Fruit fly (Drosophila melanogaster) whole organism, embryonic: ENCODE data around the gene Hip1.

Source experiments
- Atf6 ChIP-seq: fragments of 200-800 bp; sonication (Bioruptor generic); IDR thresholded peaks from 2 replicates; pipeline ENCODE4 v1.3.6; 2022; ENCODE audit warnings: missing biosample characterization, missing genetic modification characterization
- Blimp-1 ChIP-seq: fragments of 200-800 bp; sonication (Bioruptor generic); optimal IDR thresholded peaks from 3 replicates; lab custom pipeline; 2018; ENCODE audit warnings: missing biosample characterization, missing genetic modification characterization, mild to moderate bottlenecking, moderate library complexity, missing genetic modification reagents
- CG10209 ChIP-seq: fragments of 200-800 bp; sonication (Bioruptor generic); optimal IDR thresholded peaks from 3 replicates; lab custom pipeline; 2017; ENCODE audit warnings: missing biosample characterization, mild to moderate bottlenecking, missing genetic modification characterization, missing genetic modification reagents
- CG10543 ChIP-seq: fragments of 200-800 bp; sonication (Bioruptor generic); optimal IDR thresholded peaks from 3 replicates; lab custom pipeline; 2017; ENCODE audit warnings: missing biosample characterization, mild to moderate bottlenecking, missing genetic modification characterization, moderate library complexity
- CG11695 ChIP-seq: fragments of 200-800 bp; sonication (Bioruptor generic); IDR thresholded peaks from 3 replicates; pipeline ENCODE4 v1.3.6; 2022; ENCODE audit warnings: missing biosample characterization, missing genetic modification characterization
- CG12219 ChIP-seq: fragments of 200-800 bp; sonication (Bioruptor generic); optimal IDR thresholded peaks from 3 replicates; lab custom pipeline; 2018; ENCODE audit warnings: missing biosample characterization, mild to moderate bottlenecking, missing genetic modification characterization
- CG12744 ChIP-seq: fragments of 200-800 bp; sonication (Bioruptor generic); optimal IDR thresholded peaks from 2 replicates; lab custom pipeline; 2016; ENCODE audit warnings: missing biosample characterization, missing genetic modification characterization
- CG13123 ChIP-seq: fragments of 200-800 bp; sonication (Bioruptor generic); optimal IDR thresholded peaks from 2 replicates; lab custom pipeline; 2016; ENCODE audit warnings: missing biosample characterization, missing genetic modification characterization
- CG13624 ChIP-seq: fragments of 200-800 bp; sonication (Bioruptor generic); optimal IDR thresholded peaks from 2 replicates; lab custom pipeline; 2016; ENCODE audit warnings: missing biosample characterization, missing genetic modification characterization
- CG14050 ChIP-seq: fragments of 200-800 bp; sonication (Bioruptor generic); IDR thresholded peaks from 3 replicates; pipeline ENCODE4 v1.3.6; 2022; ENCODE audit warnings: missing biosample characterization, missing genetic modification characterization
- CG15011 ChIP-seq: fragments of 200-800 bp; sonication (Bioruptor generic); optimal IDR thresholded peaks from 3 replicates; lab custom pipeline; 2018; ENCODE audit warnings: missing biosample characterization, mild to moderate bottlenecking, missing genetic modification characterization
- CG1529 ChIP-seq: fragments of 200-800 bp; sonication (Bioruptor generic); optimal IDR thresholded peaks from 3 replicates; lab custom pipeline; 2018; ENCODE audit warnings: missing biosample characterization, missing genetic modification characterization
- CG2875 ChIP-seq: fragments of 200-800 bp; sonication (Bioruptor generic); optimal IDR thresholded peaks from 2 replicates; lab custom pipeline; 2017; ENCODE audit warnings: missing biosample characterization, mild to moderate bottlenecking, missing genetic modification characterization, missing genetic modification reagents
- CG31224 ChIP-seq: fragments of 200-800 bp; sonication (Bioruptor generic); IDR thresholded peaks from 2 replicates; pipeline ENCODE4 v1.3.6; 2022; ENCODE audit warnings: missing biosample characterization, missing genetic modification characterization
- CG33557 ChIP-seq: fragments of 200-800 bp; sonication (Bioruptor generic); optimal IDR thresholded peaks from 2 replicates; lab custom pipeline; 2019; ENCODE audit warnings: missing biosample characterization, mild to moderate bottlenecking, missing genetic modification characterization, moderate library complexity
- CG3407 ChIP-seq: fragments of 200-800 bp; sonication (Bioruptor generic); optimal IDR thresholded peaks from 2 replicates; lab custom pipeline; 2018; ENCODE audit warnings: missing biosample characterization, mild to moderate bottlenecking, missing genetic modification characterization
- CG6854 ChIP-seq: fragments of 200-800 bp; sonication (Bioruptor generic); optimal IDR thresholded peaks from 3 replicates; lab custom pipeline; 2017; ENCODE audit warnings: missing biosample characterization, mild to moderate bottlenecking, missing genetic modification characterization
- CG8478 ChIP-seq: fragments of >200 bp; optimal IDR thresholded peaks from 2 replicates; lab custom pipeline; 2018
- CG9609 ChIP-seq: fragments of 200-800 bp; sonication (Bioruptor generic); optimal IDR thresholded peaks from 3 replicates; lab custom pipeline; 2016; ENCODE audit warnings: missing biosample characterization, missing genetic modification characterization
- Dbx ChIP-seq: fragments of 200-800 bp; sonication (Bioruptor generic); IDR thresholded peaks from 3 replicates; pipeline ENCODE4 v1.3.6; 2022; ENCODE audit warnings: missing biosample characterization, missing genetic modification characterization
- Dek ChIP-seq: fragments of 200-800 bp; sonication (Bioruptor generic); optimal IDR thresholded peaks from 3 replicates; lab custom pipeline; 2019; ENCODE audit warnings: missing biosample characterization, mild to moderate bottlenecking, missing genetic modification characterization, moderate library complexity
- E2f2 ChIP-seq: fragments of 200-800 bp; sonication (Bioruptor generic); IDR thresholded peaks from 2 replicates; pipeline ENCODE4 v1.3.6; 2022; ENCODE audit warnings: missing biosample characterization, missing genetic modification characterization
- Hey ChIP-seq: fragments of 200-800 bp; sonication (Bioruptor generic); optimal IDR thresholded peaks from 3 replicates; lab custom pipeline; 2018; ENCODE audit warnings: missing biosample characterization, mild to moderate bottlenecking, missing genetic modification characterization
- Hr78 ChIP-seq, 2 experiments: fragments of 200-800 bp in 1 of 2; fragments of >200 bp in 1 of 2; sonication (Bioruptor generic) in 1 of 2; optimal IDR thresholded peaks; 2 replicates each; lab custom pipeline; 2017 to 2019; ENCODE audit warnings: missing biosample characterization in 2 of 2, missing genetic modification characterization in 2 of 2, mild to moderate bottlenecking in 1 of 2, moderate library complexity in 1 of 2
- Lhr ChIP-seq: fragments of 200-800 bp; sonication (Bioruptor generic); optimal IDR thresholded peaks from 3 replicates; lab custom pipeline; 2017; ENCODE audit warnings: mild to moderate bottlenecking, missing biosample characterization, missing genetic modification reagents, missing genetic modification characterization
- Meics ChIP-seq: fragments of 200-800 bp; sonication (Bioruptor generic); optimal IDR thresholded peaks from 2 replicates; lab custom pipeline; 2017; ENCODE audit warnings: missing biosample characterization, mild to moderate bottlenecking, missing genetic modification characterization
- NfI ChIP-seq: fragments of 200-800 bp; sonication (Bioruptor generic); optimal IDR thresholded peaks from 3 replicates; lab custom pipeline; 2018; ENCODE audit warnings: missing biosample characterization, mild to moderate bottlenecking, missing genetic modification characterization, moderate library complexity
- Ravus ChIP-seq: fragments of 200-800 bp; sonication (Bioruptor generic); IDR thresholded peaks from 2 replicates; pipeline ENCODE4 v1.3.6; 2022; ENCODE audit warnings: missing biosample characterization, missing genetic modification characterization
- Spps ChIP-seq: fragments of 200-800 bp; sonication (Bioruptor generic); optimal IDR thresholded peaks from 2 replicates; lab custom pipeline; 2018; ENCODE audit warnings: missing biosample characterization, mild to moderate bottlenecking, missing genetic modification characterization
- Usf ChIP-seq: fragments of 200-800 bp; sonication (Bioruptor generic); optimal IDR thresholded peaks from 2 replicates; lab custom pipeline; 2017; ENCODE audit warnings: missing genotype, missing biosample characterization, missing genetic modification characterization
- ara ChIP-seq: fragments of 200-800 bp; sonication (Bioruptor generic); IDR thresholded peaks from 2 replicates; pipeline ENCODE4 v1.3.6; 2022; ENCODE audit warnings: missing biosample characterization, missing genetic modification characterization
- chm ChIP-seq: fragments of 200-800 bp; sonication (Bioruptor generic); IDR thresholded peaks from 2 replicates; pipeline ENCODE4 v1.3.6; 2022; ENCODE audit warnings: missing biosample characterization, missing genetic modification characterization
- dmrt99B ChIP-seq: fragments of 200-800 bp; sonication (Bioruptor generic); optimal IDR thresholded peaks from 2 replicates; lab custom pipeline; 2018; ENCODE audit warnings: missing biosample characterization, mild to moderate bottlenecking, missing genetic modification characterization, moderate library complexity
- gce ChIP-seq: fragments of 200-800 bp; sonication (Bioruptor generic); IDR thresholded peaks from 3 replicates; pipeline ENCODE4 v1.3.6; 2022; ENCODE audit warnings: missing biosample characterization, missing genetic modification characterization
- gem ChIP-seq: fragments of 200-800 bp; sonication (Bioruptor generic); optimal IDR thresholded peaks from 2 replicates; lab custom pipeline; 2019; ENCODE audit warnings: missing biosample characterization, mild to moderate bottlenecking, missing genetic modification characterization, moderate library complexity
- grau ChIP-seq: fragments of 200-800 bp; optimal IDR thresholded peaks from 3 replicates; lab custom pipeline; 2019; ENCODE audit warnings: missing biosample characterization, mild to moderate bottlenecking, missing genetic modification characterization, moderate library complexity
- kah ChIP-seq: fragments of 200-800 bp; sonication (Bioruptor generic); optimal IDR thresholded peaks from 2 replicates; lab custom pipeline; 2018; ENCODE audit warnings: missing biosample characterization, mild to moderate bottlenecking, missing genetic modification characterization
- nerfin-2 ChIP-seq: fragments of 200-800 bp; sonication (Bioruptor generic); IDR thresholded peaks from 2 replicates; pipeline ENCODE4 v1.3.6; 2022; ENCODE audit warnings: missing biosample characterization, missing genetic modification characterization; ENCODE audit not compliant: partially characterized antibody
- odd ChIP-seq: fragments of 200-800 bp; sonication (Bioruptor generic); optimal IDR thresholded peaks from 2 replicates; lab custom pipeline; 2017; ENCODE audit warnings: missing biosample characterization, mild to moderate bottlenecking, missing genetic modification characterization
- otp ChIP-seq: fragments of 200-800 bp; sonication (Bioruptor generic); IDR thresholded peaks from 3 replicates; pipeline ENCODE4, ENCODE4 v1.3.6; 2022; ENCODE audit warnings: missing biosample characterization, missing genetic modification characterization
- prd ChIP-seq, 3 experiments: fragments of >200 bp in 2 of 3; fragments of 200-800 bp in 1 of 3; sonication (Bioruptor generic) in 1 of 3; optimal IDR thresholded peaks in 2 of 3; IDR thresholded peaks in 1 of 3; 2 replicates in 2 of 3; 3 replicates in 1 of 3; pipeline versions ENCODE4 v1.3.6 to Lab custom; 2017 to 2022; ENCODE audit warnings: missing biosample characterization in 1 of 3, missing genetic modification characterization in 1 of 3
- pros ChIP-seq: fragments of 200-800 bp; sonication (Bioruptor generic); optimal IDR thresholded peaks from 3 replicates; lab custom pipeline; 2019; ENCODE audit warnings: missing biosample characterization, mild to moderate bottlenecking, missing genetic modification characterization, moderate library complexity
- slbo ChIP-seq: fragments of 200-800 bp; sonication (Bioruptor generic); IDR thresholded peaks from 2 replicates; pipeline ENCODE4 v1.3.6; 2022; ENCODE audit warnings: missing biosample characterization, missing genetic modification characterization
- sob ChIP-seq: fragments of 200-800 bp; sonication (Bioruptor generic); IDR thresholded peaks from 2 replicates; pipeline ENCODE4 v1.3.6; 2022; ENCODE audit warnings: missing biosample characterization, missing genetic modification characterization
- sqz ChIP-seq: fragments of 200-800 bp; sonication (Bioruptor generic); optimal IDR thresholded peaks from 3 replicates; lab custom pipeline; 2018; ENCODE audit warnings: missing biosample characterization, mild to moderate bottlenecking, missing genetic modification characterization
- sr ChIP-seq: fragments of 200-800 bp; sonication (Bioruptor generic); IDR thresholded peaks from 3 replicates; pipeline ENCODE4 v1.3.6; 2022; ENCODE audit warnings: missing biosample characterization, missing genetic modification characterization
- sug ChIP-seq: fragments of 200-800 bp; optimal IDR thresholded peaks from 2 replicates; lab custom pipeline; 2019; ENCODE audit warnings: missing biosample characterization, mild to moderate bottlenecking, missing genetic modification characterization, moderate library complexity
- tio ChIP-seq: fragments of 200-800 bp; sonication (Bioruptor generic); optimal IDR thresholded peaks from 2 replicates; lab custom pipeline; 2017; ENCODE audit warnings: missing biosample characterization, missing genetic modification characterization, inconsistent platforms
- tll ChIP-seq, 2 experiments: fragments of 200-800 bp in 1 of 2; fragments of >200 bp in 1 of 2; sonication (Bioruptor generic) in 1 of 2; optimal IDR thresholded peaks; 2 replicates each; lab custom pipeline; 2017 to 2019; ENCODE audit warnings: missing biosample characterization in 2 of 2, missing genetic modification characterization in 2 of 2, mild to moderate bottlenecking in 1 of 2, moderate library complexity in 1 of 2

The Hip1 gene

DNA sequence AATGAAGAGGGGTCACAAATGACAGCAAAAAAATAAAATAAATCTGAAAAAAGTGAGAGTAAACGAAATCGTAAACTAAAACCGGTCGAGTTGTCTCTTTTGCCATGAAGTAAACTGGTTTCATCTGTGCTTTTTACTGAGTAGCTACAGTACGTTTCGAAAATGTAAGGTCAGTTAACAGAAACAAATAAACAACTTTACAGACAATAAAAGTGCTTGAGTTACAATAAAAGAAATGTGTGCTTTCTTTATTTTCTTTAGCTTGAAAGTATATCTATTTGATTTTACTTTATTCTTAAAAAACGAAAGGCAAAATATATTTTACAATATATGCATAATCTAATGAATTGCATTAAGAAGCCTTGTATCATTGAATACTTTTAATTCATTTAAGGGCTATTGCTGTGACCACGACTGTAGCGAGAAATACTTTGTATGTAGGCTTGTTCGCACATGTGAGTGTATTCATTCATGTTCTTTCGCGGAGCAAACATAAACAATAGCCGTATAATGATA, 19.6 kb upstream of the Hip1 start (continued):
- TF ChIP-seq tll (GFP tag; optimal IDR thresholded peaks at IDR 0.05; lab: Kevin White, UChicago) = no peak
- peak; percentile 60 for TF ChIP-seq CG13624 (GFP tag; lab: Kevin White, UChicago)
- TF ChIP-seq CG11695 (GFP tag; lab: Robert Waterston, UW) = peak; percentile 92
- no peak for TF ChIP-seq gce (GFP tag; lab: Robert Waterston, UW)
- peak; percentile 56 for TF ChIP-seq sug (tag; lab: Kevin White, UChicago)
- peak; percentile 60 for TF ChIP-seq Dek
- peak; percentile 23 for TF ChIP-seq kah (GFP tag; lab: Kevin White, UChicago)
- TF ChIP-seq tio (GFP tag; lab: Kevin White, UChicago) = peak; percentile 30
- peak; percentile 17 for TF ChIP-seq CG33557 (GFP tag; lab: Kevin White, UChicago)
- TF ChIP-seq NfI (GFP tag; lab: Kevin White, UChicago) = peak; percentile 30
- TF ChIP-seq chm (GFP tag; lab: Robert Waterston, UW) = no peak
- no peak for TF ChIP-seq nerfin-2 (GFP tag; lab: Robert Waterston, UW)
- no peak for TF ChIP-seq prd (optimal IDR thresholded peaks at IDR 0.05; lab: Kevin White, UChicago)
- TF ChIP-seq prd (GFP tag; IDR thresholded peaks at IDR 0.05; lab: Robert Waterston, UW) = 0 out of 3 replicates have a peak, but pooled peaks have one; percentile 61
- peak; percentile 11 for TF ChIP-seq CG10543 (GFP tag; lab: Kevin White, UChicago)
- peak; percentile 37 for TF ChIP-seq odd
- peak; percentile 82 for TF ChIP-seq grau (tag; lab: Kevin White, UChicago)
- peak; percentile 63 for TF ChIP-seq CG12219
- TF ChIP-seq dmrt99B (tag; lab: Kevin White, UChicago) = peak; percentile 76
- no peak for TF ChIP-seq Ravus (GFP tag; lab: Robert Waterston, UW)
- 0 out of 3 replicates have a peak, but pooled peaks have one; percentile 9 for TF ChIP-seq CG14050 (GFP tag; lab: Robert Waterston, UW)
- TF ChIP-seq Spps (tag; lab: Kevin White, UChicago) = peak; percentile 3
- TF ChIP-seq sqz = peak; percentile 82
- peak; percentile 86 for TF ChIP-seq gem
- TF ChIP-seq CG1529 (GFP tag; lab: Kevin White, UChicago) = peak; percentile 15
- TF ChIP-seq slbo (GFP tag; lab: Robert Waterston, UW) = peak; percentile 58; the same call in 1 of the 2 replicates
- peak; percentile 63 for TF ChIP-seq Atf6 (GFP tag; lab: Robert Waterston, UW)
- TF ChIP-seq Hr78 (GFP tag; optimal IDR thresholded peaks at IDR 0.05; lab: Kevin White, UChicago) = peak in 1 of 2 experiments; percentile 21
- TF ChIP-seq CG6854 (GFP tag; lab: Kevin White, UChicago) = peak; percentile 49

- TF ChIP-seq CG12744 (GFP tag; lab: Kevin White, UChicago) (no peak), CG15011 (GFP tag; lab: Kevin White, UChicago) (no peak), ara (GFP tag; lab: Robert Waterston, UW) (no peak), CG13123 (GFP tag; lab: Kevin White, UChicago) (no peak), sob (GFP tag; lab: Robert Waterston, UW) (no peak), Dbx (GFP tag; lab: Robert Waterston, UW) (no peak), sr (GFP tag; lab: Robert Waterston, UW) (no peak), Hey (tag; lab: Kevin White, UChicago) (no peak), CG31224 (GFP tag; lab: Robert Waterston, UW) (no peak), CG9609 (GFP tag; lab: Kevin White, UChicago) (no peak), otp (no peak), CG8478 (lab: Kevin White, UChicago) (no peak), E2f2 (GFP tag; lab: Robert Waterston, UW) (no peak), pros (GFP tag; lab: Kevin White, UChicago) (no peak), Usf (GFP tag; lab: Kevin White, UChicago) (no peak), CG10209 (GFP tag; lab: Kevin White, UChicago) (no peak), CG3407 (GFP tag; lab: Kevin White, UChicago) (no peak), Blimp-1 (GFP tag; lab: Kevin White, UChicago) (no peak), CG2875 (GFP tag; lab: Kevin White, UChicago) (no peak), Lhr (GFP tag; lab: Kevin White, UChicago) (no peak), Meics (no peak)
These were observed 18.4 kb upstream of the Hip1 start for dm6 chr3L:12791679-12792229.
